Worm (Caenorhabditis elegans): Measurements from ENCODE around the gene C05D11.8.

C05D11.8 gene

DNA sequence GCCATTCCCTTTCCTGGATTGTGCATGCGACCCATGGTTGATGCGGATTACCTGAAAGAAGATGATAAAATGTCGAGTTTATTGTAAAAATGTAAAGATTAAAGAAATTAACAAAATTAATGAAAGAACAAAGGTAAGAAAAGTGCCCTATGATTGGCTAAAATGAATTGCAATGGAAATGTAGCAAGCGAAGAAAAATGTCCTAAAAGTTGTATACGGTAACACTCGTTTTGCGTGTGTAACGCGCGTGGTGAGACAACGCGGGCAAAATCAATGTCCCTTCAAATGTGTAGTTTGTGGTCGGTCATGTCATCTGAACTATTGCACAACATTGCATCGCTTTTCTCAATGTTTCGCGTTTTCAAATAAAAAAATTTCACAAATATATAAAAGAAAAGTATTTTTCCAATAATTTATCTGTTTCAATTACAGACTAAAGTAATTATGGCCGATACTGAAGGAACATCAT lies 52.1 kb downstream of the C05D11.8 start, which contains the start of the genes rps-13 and nfx-1 (continued):
- TF ChIP-seq snpc-1.1 (tag; optimal IDR thresholded peaks at IDR 0.05; ENCODE audit: insufficient read depth) (no peak), chd-7 (tag; optimal IDR thresholded peaks at IDR 0.05) (no peak), C06A6.2 (GFP tag; conservative IDR thresholded peaks at IDR 0.05) (no peak), hlh-26 (GFP tag; conservative IDR thresholded peaks at IDR 0.05) (no peak), unc-62 (GFP tag; optimal IDR thresholded peaks at IDR 0.05) (no peak), T07F8.4 (tag; optimal IDR thresholded peaks at IDR 0.05) (no peak), cebp-1 (GFP tag; IDR thresholded peaks at IDR 0.05) (peak; percentile 35; the same call in 1 of the 2 replicates), cebp-1 (tag; optimal IDR thresholded peaks at IDR 0.05) (peak; percentile 89), ceh-79 (tag; optimal IDR thresholded peaks at IDR 0.05) (no peak), egl-44 (GFP tag; IDR thresholded peaks at IDR 0.05) (no peak), cebp-2 (GFP tag; IDR thresholded peaks at IDR 0.05) (no peak), F39B2.1 (GFP tag; IDR thresholded peaks at IDR 0.05) (no peak), attf-6 (GFP tag; IDR thresholded peaks at IDR 0.05) (no peak), nhr-80 (tag; optimal IDR thresholded peaks at IDR 0.05) (peak; percentile 40), Y95B8A.8 (GFP tag; IDR thresholded peaks at IDR 0.05) (peak; percentile 14; the same call in 1 of the 2 replicates), akir-1 (GFP tag; optimal IDR thresholded peaks at IDR 0.05) (no peak), ztf-3 (GFP tag; optimal IDR thresholded peaks at IDR 0.05) (no peak), nhr-90 (tag; optimal IDR thresholded peaks at IDR 0.05) (no peak), let-607 (tag; optimal IDR thresholded peaks at IDR 0.05) (peak in 1 of 2 experiments; percentile 34), efl-1 (GFP tag; optimal IDR thresholded peaks at IDR 0.05) (peak; percentile 44), dpl-1 (GFP tag; optimal IDR thresholded peaks at IDR 0.05) (peak; percentile 32), aptf-2 (GFP tag; conservative IDR thresholded peaks at IDR 0.05) (no peak), ztf-6 (GFP tag; IDR thresholded peaks at IDR 0.05) (no peak), zfh-2 (GFP tag; conservative IDR thresholded peaks at IDR 0.05) (no peak), lir-1 (GFP tag; conservative IDR thresholded peaks at IDR 0.05) (no peak), lsy-27 (tag; optimal IDR thresholded peaks at IDR 0.05; ENCODE audit: borderline replicate concordance, insufficient read depth) (no peak), ceh-58 (GFP tag; IDR thresholded peaks at IDR 0.05) (no peak), ztf-26 (tag; optimal IDR thresholded peaks at IDR 0.05) (no peak), F52B5.7 (tag; optimal IDR thresholded peaks at IDR 0.05) (no peak), K12H6.12 (tag; optimal IDR thresholded peaks at IDR 0.05) (peak; percentile 8), mxl-1 (tag; optimal IDR thresholded peaks at IDR 0.05) (no peak), F10E7.11 (tag; optimal IDR thresholded peaks at IDR 0.05) (no peak), somi-1 (GFP tag; optimal IDR thresholded peaks at IDR 0.05) (no peak), ztf-28 (GFP tag; IDR thresholded peaks at IDR 0.05) (no peak), madf-8 (GFP tag; conservative IDR thresholded peaks at IDR 0.05) (no peak), F33H1.4 (GFP tag; IDR thresholded peaks at IDR 0.05) (peak; percentile 90), attf-5 (GFP tag; optimal IDR thresholded peaks at IDR 0.05) (peak; percentile 74), nhr-120 (GFP tag; IDR thresholded peaks at IDR 0.05) (no peak), madf-6 (GFP tag; IDR thresholded peaks at IDR 0.05) (peak; percentile 64; the same call in 1 of the 2 replicates), dpff-1 (tag; optimal IDR thresholded peaks at IDR 0.05) (no peak), attf-3 (GFP tag; conservative IDR thresholded peaks at IDR 0.05) (0 out of 2 replicates have a peak, but pooled peaks have one; percentile 19), ceh-27 (GFP tag; optimal IDR thresholded peaks at IDR 0.05) (peak; percentile 61), T26A5.8 (tag; optimal IDR thresholded peaks at IDR 0.05) (no peak), hlh-12 (tag; optimal IDR thresholded peaks at IDR 0.05) (no peak), hmg-20 (GFP tag; IDR thresholded peaks at IDR 0.05) (no peak), ceh-91 (GFP tag; IDR thresholded peaks at IDR 0.05) (no peak), nhr-179 (tag; optimal IDR thresholded peaks at IDR 0.05) (no peak), nfya-1 (tag; optimal IDR thresholded peaks at IDR 0.05; ENCODE audit: borderline replicate concordance, insufficient read depth) (no peak), pbrm-1 (GFP tag; IDR thresholded peaks at IDR 0.05) (peak; percentile 49; the same call in 1 of the 2 replicates)
